Fruit fly (Drosophila melanogaster) whole organism, embryonic: Measurements from ENCODE around the gene mldr.

Experiments
- CG15479 ChIP-seq: fragments of 200-800 bp; sonication (Bioruptor generic); optimal IDR thresholded peaks from 3 replicates; lab custom pipeline; 2019; ENCODE audit warnings: missing biosample characterization, mild to moderate bottlenecking, missing genetic modification characterization, moderate library complexity
- CG6813 ChIP-seq: fragments of 200-800 bp; sonication (Bioruptor generic); optimal IDR thresholded peaks from 2 replicates; lab custom pipeline; 2017; ENCODE audit warnings: missing biosample characterization, missing genetic modification characterization, mild to moderate bottlenecking, moderate library complexity, missing genetic modification reagents
- Gug ChIP-seq: fragments of 200-800 bp; sonication (Bioruptor generic); IDR thresholded peaks from 4 replicates; pipeline ENCODE4 v1.3.6; 2022; ENCODE audit warnings: missing biosample characterization, missing genetic modification characterization
- Pdp1 ChIP-seq, 2 experiments: fragments of 200-800 bp; sonication (Bioruptor generic); optimal IDR thresholded peaks; 3 replicates each; lab custom pipeline; 2016; ENCODE audit warnings: missing biosample characterization in 2 of 2, missing genetic modification characterization in 2 of 2, mild to moderate bottlenecking in 1 of 2, moderate library complexity in 1 of 2
- mam ChIP-seq: fragments of 200-800 bp; sonication (Bioruptor generic); optimal IDR thresholded peaks from 3 replicates; lab custom pipeline; 2016; ENCODE audit warnings: missing biosample characterization, missing genetic modification characterization
- pros ChIP-seq: fragments of 200-800 bp; sonication (Bioruptor generic); optimal IDR thresholded peaks from 3 replicates; lab custom pipeline; 2019; ENCODE audit warnings: missing biosample characterization, mild to moderate bottlenecking, missing genetic modification characterization, moderate library complexity
- tio ChIP-seq: fragments of 200-800 bp; sonication (Bioruptor generic); optimal IDR thresholded peaks from 2 replicates; lab custom pipeline; 2017; ENCODE audit warnings: missing biosample characterization, missing genetic modification characterization, inconsistent platforms

DNA sequence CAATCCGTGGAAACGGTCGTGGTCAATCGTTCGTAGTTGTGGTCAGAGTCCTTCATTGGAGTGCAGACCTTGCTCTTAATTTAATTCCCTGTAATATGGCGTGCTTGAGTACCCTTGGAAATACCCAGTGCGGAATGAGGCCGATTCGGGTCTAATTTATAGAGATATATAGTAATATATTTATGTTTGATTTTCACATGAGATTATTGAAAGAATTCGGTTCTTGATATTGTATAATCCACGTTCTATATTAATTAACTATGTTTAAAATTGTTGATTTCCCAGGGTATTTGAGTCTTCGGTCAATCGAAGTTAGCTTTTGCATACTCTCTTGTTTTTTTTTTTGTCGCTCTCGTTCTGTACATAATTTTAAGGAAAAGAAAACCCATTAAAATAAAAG is 52.2 kb downstream of the mldr start:
- TF ChIP-seq tio (GFP tag; lab: Kevin White, UChicago) (no peak), CG15479 (no peak), CG6813 (GFP tag; lab: Kevin White, UChicago) (no peak), Pdp1 (GFP tag; optimal IDR thresholded peaks at IDR 0.05; lab: Kevin White, UChicago) (no peak), mam (no peak), pros (GFP tag; lab: Kevin White, UChicago) (no peak), Gug (GFP tag; lab: Robert Waterston, UW) (no peak)
